Worm (Caenorhabditis elegans) whole organism, L4/young adult: ENCODE measurements around the gene paqr-1.

Experiments
- W03F9.2 ChIP-seq: fragments of 150-350 bp; optimal IDR thresholded peaks from 2 replicates; lab custom pipeline; 2014; ENCODE audit warnings: missing biosample characterization, missing genetic modification characterization
- dao-5 ChIP-seq: sonication (generic microtip); optimal IDR thresholded peaks from 2 replicates; lab custom pipeline; 2016; ENCODE audit warnings: missing genotype, missing genetic modification characterization, moderate library complexity, missing compliant biosample characterization

DNA sequence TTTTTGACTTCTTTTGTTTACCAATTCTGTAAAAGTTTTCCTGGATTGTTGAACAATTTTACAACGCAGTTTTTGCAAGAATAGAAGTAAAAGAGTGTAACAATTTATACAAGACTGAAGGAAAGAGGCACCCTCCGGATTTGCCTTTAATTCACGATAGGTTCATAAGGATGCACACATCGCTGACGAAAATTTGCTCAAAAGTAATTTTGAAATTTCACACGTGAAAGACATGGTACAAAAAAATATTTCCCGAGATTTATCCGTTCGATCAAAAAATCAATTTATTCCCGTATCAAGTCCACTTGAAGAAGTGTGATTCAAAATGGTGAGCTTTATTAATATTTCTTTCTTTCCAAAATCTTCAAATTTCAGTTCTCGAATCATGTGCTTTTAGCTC lies 22.7 kb upstream of the paqr-1 start, which contains the start of gene C43G2.3:
- no peak for TF ChIP-seq dao-5 (tag; lab: Kevin White, UChicago)
- no peak for TF ChIP-seq W03F9.2 (tag; lab: Kevin White, UChicago)
